Worm (Caenorhabditis elegans) whole organism, young adult: ENCODE data around the gene srw-40.

ENCODE experiments used
- B0019.2 ChIP-seq: fragments of 200-800 bp; sonication (Bioruptor generic); conservative IDR thresholded peaks from 2 replicates; pipeline ENCODE4 v1.3.6; 2022; ENCODE audit warnings: missing genetic modification reagents, missing genetic modification characterization, missing compliant biosample characterization
- D2030.7 ChIP-seq: fragments of 200-800 bp; sonication (Bioruptor generic); IDR thresholded peaks from 2 replicates; pipeline ENCODE4 v1.3.6; 2022; ENCODE audit warnings: missing genetic modification reagents, missing genetic modification characterization, missing compliant biosample characterization
- F57A8.1 ChIP-seq: fragments of 200-800 bp; sonication (Bioruptor generic); optimal IDR thresholded peaks from 2 replicates; lab custom pipeline; 2018; ENCODE audit warnings: mild to moderate bottlenecking, missing genetic modification characterization, moderate library complexity, missing compliant biosample characterization
- Y53G8AR.9 ChIP-seq: fragments of 200-800 bp; sonication (Bioruptor generic); conservative IDR thresholded peaks from 2 replicates; pipeline ENCODE4 v1.3.6; 2022; ENCODE audit warnings: missing genetic modification reagents, missing genetic modification characterization, missing compliant biosample characterization
- Y56A3A.18 ChIP-seq: fragments of 200-800 bp; sonication (Bioruptor generic); IDR thresholded peaks from 2 replicates; pipeline ENCODE4 v1.3.6; 2022; ENCODE audit warnings: missing genetic modification reagents, missing genetic modification characterization, missing compliant biosample characterization
- aptf-3 ChIP-seq: fragments of 200-800 bp; sonication (Bioruptor generic); IDR thresholded peaks from 2 replicates; pipeline ENCODE4 v1.3.6; 2022; ENCODE audit warnings: missing genetic modification characterization, missing compliant biosample characterization
- attf-5 ChIP-seq: fragments of 200-800 bp; sonication (Bioruptor generic); optimal IDR thresholded peaks from 2 replicates; lab custom pipeline; 2018; ENCODE audit warnings: mild to moderate bottlenecking, missing genetic modification characterization, missing compliant biosample characterization
- bed-2 ChIP-seq: fragments of 200-800 bp; sonication (Bioruptor generic); IDR thresholded peaks from 2 replicates; pipeline ENCODE4 v1.3.6; 2022; ENCODE audit warnings: missing genetic modification reagents, missing genetic modification characterization, missing compliant biosample characterization
- ccch-3 ChIP-seq: fragments of 200-800 bp; sonication (Bioruptor generic); optimal IDR thresholded peaks from 2 replicates; lab custom pipeline; 2018; ENCODE audit warnings: mild to moderate bottlenecking, missing genetic modification characterization, missing compliant biosample characterization
- ceh-58 ChIP-seq: fragments of 200-800 bp; sonication (Bioruptor generic); IDR thresholded peaks from 2 replicates; pipeline ENCODE4 v1.3.6; 2022; ENCODE audit warnings: missing genetic modification characterization, missing compliant biosample characterization
- ceh-91 ChIP-seq: fragments of 200-800 bp; sonication (Bioruptor generic); IDR thresholded peaks from 2 replicates; pipeline ENCODE4 v1.3.6; 2022; ENCODE audit warnings: missing genetic modification reagents, missing genetic modification characterization, missing compliant biosample characterization
- ekl-4 ChIP-seq: fragments of 200-800 bp; sonication (Bioruptor generic); IDR thresholded peaks from 2 replicates; pipeline ENCODE4 v1.3.6; 2022; ENCODE audit warnings: missing genetic modification reagents, missing genetic modification characterization, missing compliant biosample characterization
- hlh-26 ChIP-seq: fragments of 200-800 bp; sonication (Bioruptor generic); conservative IDR thresholded peaks from 2 replicates; pipeline ENCODE4 v1.3.6; 2022; ENCODE audit warnings: missing genetic modification reagents, missing genetic modification characterization, missing compliant biosample characterization
- hrde-1 ChIP-seq: sonication (generic microtip); optimal IDR thresholded peaks from 2 replicates; lab custom pipeline; 2016; ENCODE audit warnings: missing genetic modification characterization, mild to moderate bottlenecking, missing compliant biosample characterization, moderate library complexity, missing genotype, missing genetic modification reagents, borderline replicate concordance
- hsf-1 ChIP-seq: fragments of 200-800 bp; sonication (Bioruptor generic); IDR thresholded peaks from 2 replicates; pipeline ENCODE4 v1.3.6; 2022; ENCODE audit warnings: missing genetic modification reagents, missing genetic modification characterization, missing compliant biosample characterization
- lsl-1 ChIP-seq: fragments of 200-800 bp; sonication (Bioruptor generic); optimal IDR thresholded peaks from 2 replicates; lab custom pipeline; 2018; ENCODE audit warnings: mild to moderate bottlenecking, missing genetic modification characterization, moderate library complexity, missing compliant biosample characterization
- madf-3 ChIP-seq: fragments of 200-800 bp; sonication (Bioruptor generic); IDR thresholded peaks from 2 replicates; pipeline ENCODE4 v1.3.6; 2022; ENCODE audit warnings: missing genetic modification reagents, missing genetic modification characterization, missing compliant biosample characterization
- mcd-1 ChIP-seq: fragments of 200-800 bp; sonication (Bioruptor generic); IDR thresholded peaks from 2 replicates; pipeline ENCODE4 v1.3.6; 2022; ENCODE audit warnings: missing genetic modification reagents, missing genetic modification characterization, missing compliant biosample characterization
- mes-4 ChIP-seq: sonication (generic microtip); optimal IDR thresholded peaks from 2 replicates; lab custom pipeline; 2016; ENCODE audit warnings: missing genotype, missing genetic modification characterization, missing compliant biosample characterization
- nfyb-1 ChIP-seq: fragments of 200-800 bp; sonication (Bioruptor generic); IDR thresholded peaks from 2 replicates; pipeline ENCODE4 v1.3.6; 2022; ENCODE audit warnings: missing genetic modification reagents, missing genetic modification characterization, missing compliant biosample characterization
- nhr-179 ChIP-seq: sonication (generic microtip); optimal IDR thresholded peaks from 2 replicates; lab custom pipeline; 2016; ENCODE audit warnings: mild to moderate bottlenecking, missing genetic modification characterization, missing compliant biosample characterization
- nhr-80 ChIP-seq: sonication (generic microtip); optimal IDR thresholded peaks from 2 replicates; lab custom pipeline; 2016; ENCODE audit warnings: missing genetic modification characterization, missing compliant biosample characterization
- rcor-1 ChIP-seq: fragments of 200-800 bp; sonication (Bioruptor generic); IDR thresholded peaks from 2 replicates; pipeline ENCODE4 v1.3.6; 2022; ENCODE audit warnings: missing genetic modification reagents, missing genetic modification characterization, missing compliant biosample characterization
- snpc-1.3 ChIP-seq: sonication (generic microtip); optimal IDR thresholded peaks from 2 replicates; lab custom pipeline; 2017; ENCODE audit warnings: missing genetic modification characterization, mild to moderate bottlenecking, missing compliant biosample characterization, antibody characterized with exemption, moderate library complexity, missing genotype, missing genetic modification reagents; ENCODE audit not compliant: insufficient read depth
- tbx-9 ChIP-seq: sonication (generic microtip); optimal IDR thresholded peaks from 2 replicates; lab custom pipeline; 2016; ENCODE audit warnings: borderline replicate concordance, missing genetic modification characterization, inconsistent platforms, missing compliant biosample characterization
- unc-62 ChIP-seq: fragments of 150-350 bp; optimal IDR thresholded peaks from 2 replicates; lab custom pipeline; 2014; ENCODE audit warnings: missing biosample characterization, missing genetic modification reagents, missing genetic modification characterization
- zim-3 ChIP-seq: sonication (generic microtip); optimal IDR thresholded peaks from 2 replicates; lab custom pipeline; 2017; ENCODE audit warnings: mild to moderate bottlenecking, missing genetic modification characterization, moderate library complexity, missing compliant biosample characterization
- ztf-25 ChIP-seq: fragments of 200-800 bp; sonication (Bioruptor generic); IDR thresholded peaks from 2 replicates; pipeline ENCODE4 v1.3.6; 2022; ENCODE audit warnings: missing genetic modification reagents, missing genetic modification characterization, missing compliant biosample characterization
- ztf-6 ChIP-seq: fragments of 200-800 bp; sonication (Bioruptor generic); IDR thresholded peaks from 2 replicates; pipeline ENCODE4 v1.3.6; 2022; ENCODE audit warnings: missing genetic modification reagents, missing genetic modification characterization, missing compliant biosample characterization

The srw-40 gene

DNA sequence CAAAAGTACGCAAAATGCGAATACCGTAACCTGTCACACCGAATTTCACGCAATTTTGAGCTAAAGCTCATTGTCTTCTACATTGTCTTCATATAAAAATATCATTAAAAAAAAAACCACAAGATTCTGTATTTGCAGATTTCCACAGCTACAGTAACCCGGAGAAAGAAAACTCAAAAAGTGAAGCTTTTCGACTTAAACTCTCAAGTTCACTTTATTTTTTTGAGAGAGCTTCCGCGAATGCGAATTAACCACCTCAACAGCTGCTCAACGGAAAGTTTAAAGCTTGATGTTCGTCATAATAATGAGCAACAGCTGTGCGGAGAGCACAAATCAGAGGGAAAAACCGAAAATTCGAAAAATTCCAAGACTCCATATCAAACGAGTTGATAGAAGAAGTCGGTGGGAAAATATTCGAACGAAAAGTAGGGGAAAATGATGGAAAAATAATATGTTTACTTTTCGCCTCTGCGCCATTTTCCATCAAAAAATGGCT lies 22.8 kb downstream of the srw-40 start:
- TF ChIP-seq aptf-3 (GFP tag; lab: Robert Waterston, UW) (no peak), hlh-26 (GFP tag; lab: Robert Waterston, UW) (no peak), ztf-25 (no peak), B0019.2 (GFP tag; lab: Robert Waterston, UW) (no peak), D2030.7 (GFP tag; lab: Robert Waterston, UW) (no peak), attf-5 (GFP tag; lab: Kevin White, UChicago) (no peak), unc-62 (GFP tag; lab: Kevin White, UChicago) (no peak), ztf-6 (GFP tag; lab: Robert Waterston, UW) (no peak), ccch-3 (GFP tag; lab: Kevin White, UChicago) (no peak)

DNA sequence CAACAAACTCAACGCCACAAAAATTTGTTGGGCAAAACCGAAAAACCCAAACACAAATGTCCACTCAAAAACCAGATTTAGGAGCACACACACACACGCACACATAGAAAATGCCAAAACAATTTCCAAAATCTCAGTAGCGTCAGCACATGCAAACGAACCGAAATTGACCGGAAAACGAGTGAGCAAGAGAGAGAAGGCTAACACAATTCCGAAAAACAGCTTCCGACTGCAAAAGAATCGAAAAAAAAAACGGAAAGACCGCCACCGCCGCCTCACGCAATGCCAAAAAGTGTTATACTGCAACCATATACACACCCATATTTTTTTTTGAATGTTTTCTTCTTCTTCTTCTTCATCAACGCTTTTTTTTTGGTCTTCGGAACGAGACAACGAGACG lies 24.1 kb downstream of the srw-40 start:
- no peak for TF ChIP-seq hrde-1 (tag; lab: Kevin White, UChicago)
- TF ChIP-seq snpc-1.3 (tag; lab: Kevin White, UChicago): no peak
- TF ChIP-seq hsf-1 (GFP tag; lab: Robert Waterston, UW): no peak
- TF ChIP-seq tbx-9: no peak
- no peak for TF ChIP-seq Y56A3A.18 (GFP tag; lab: Robert Waterston, UW)
- TF ChIP-seq madf-3 (GFP tag; lab: Robert Waterston, UW): no peak
- TF ChIP-seq lsl-1 (GFP tag; lab: Kevin White, UChicago): no peak
- TF ChIP-seq ekl-4 (GFP tag; lab: Robert Waterston, UW): no peak
- TF ChIP-seq nhr-179 (tag; lab: Kevin White, UChicago): no peak
- no peak for TF ChIP-seq Y53G8AR.9

DNA sequence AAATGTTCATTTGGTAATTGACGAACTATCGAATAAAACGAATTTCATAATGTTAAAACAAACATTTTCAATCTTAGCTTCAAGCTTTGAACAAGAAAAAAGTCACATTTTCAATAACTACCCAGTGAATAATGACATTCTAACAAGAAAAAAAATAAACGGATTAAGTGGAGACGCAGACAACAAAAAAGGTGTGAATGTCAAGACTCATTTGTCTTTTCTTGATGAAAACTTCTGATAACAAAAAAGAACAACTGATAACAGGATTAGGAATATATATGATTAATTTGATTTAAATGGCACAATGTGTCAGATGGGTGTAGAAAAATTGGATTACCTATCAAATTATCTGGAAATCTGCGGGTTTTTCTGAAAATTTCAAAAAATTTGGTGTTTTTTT lies 27.3 kb downstream of the srw-40 start:
- TF ChIP-seq nhr-80 (no peak), B0019.2 (GFP tag; lab: Robert Waterston, UW) (no peak), mcd-1 (GFP tag; lab: Robert Waterston, UW) (no peak), mes-4 (tag; lab: Kevin White, UChicago) (no peak)
- TF ChIP-seq, all 124 proteins: peak for 0

DNA sequence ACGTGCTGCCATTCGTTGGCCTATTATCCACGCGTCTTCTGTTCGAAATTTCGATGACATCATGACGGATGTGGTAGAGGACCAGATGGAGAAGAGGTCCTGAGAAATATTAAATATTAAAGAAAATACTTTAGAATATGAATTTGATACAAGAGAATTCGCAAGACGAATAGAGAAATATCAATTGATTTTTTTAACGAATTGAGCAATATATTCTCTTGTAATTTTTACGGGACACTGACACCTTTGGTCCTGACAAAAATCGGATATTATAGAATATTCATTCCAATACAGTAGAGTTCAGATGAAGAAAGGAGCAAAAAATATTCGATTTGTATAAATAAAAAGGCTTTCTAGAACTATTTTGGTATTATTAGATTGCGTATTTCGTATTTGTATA lies 27.8 kb downstream of the srw-40 start, which contains the start of gene C01F1.6:
Gene C01F1.6, minus strand, starts transcription at position 101 of the 400 bp plus-strand sequence.
- TF ChIP-seq ceh-58 (GFP tag; lab: Robert Waterston, UW) (no peak), rcor-1 (no peak), ceh-91 (no peak), zim-3 (tag; lab: Kevin White, UChicago) (no peak)
- TF ChIP-seq, all 124 proteins: peak for 0

DNA sequence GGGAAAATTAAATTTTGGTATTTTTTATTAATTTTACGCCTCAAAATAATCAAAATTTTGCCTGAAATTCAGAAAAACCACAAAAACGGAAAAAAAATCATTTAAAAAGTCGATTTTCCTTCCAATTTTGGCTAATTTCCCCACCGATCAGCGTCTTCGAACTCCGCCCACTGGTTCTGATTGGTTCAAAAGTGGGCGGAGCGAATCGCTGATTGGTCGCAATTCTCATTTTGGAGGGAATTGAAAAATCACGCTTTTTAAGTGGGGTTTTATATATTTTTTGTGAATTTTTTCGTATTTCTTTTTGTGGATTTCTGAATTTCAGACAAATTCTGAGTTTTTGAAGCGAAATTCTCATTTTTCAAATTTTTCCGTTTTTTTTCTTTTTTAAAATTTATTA lies 29.0 kb downstream of the srw-40 start:
- TF ChIP-seq bed-2 (GFP tag; lab: Robert Waterston, UW) (no peak), nfyb-1 (GFP tag; lab: Robert Waterston, UW) (0 out of 2 replicates have a peak, but pooled peaks have one; percentile 31)

DNA sequence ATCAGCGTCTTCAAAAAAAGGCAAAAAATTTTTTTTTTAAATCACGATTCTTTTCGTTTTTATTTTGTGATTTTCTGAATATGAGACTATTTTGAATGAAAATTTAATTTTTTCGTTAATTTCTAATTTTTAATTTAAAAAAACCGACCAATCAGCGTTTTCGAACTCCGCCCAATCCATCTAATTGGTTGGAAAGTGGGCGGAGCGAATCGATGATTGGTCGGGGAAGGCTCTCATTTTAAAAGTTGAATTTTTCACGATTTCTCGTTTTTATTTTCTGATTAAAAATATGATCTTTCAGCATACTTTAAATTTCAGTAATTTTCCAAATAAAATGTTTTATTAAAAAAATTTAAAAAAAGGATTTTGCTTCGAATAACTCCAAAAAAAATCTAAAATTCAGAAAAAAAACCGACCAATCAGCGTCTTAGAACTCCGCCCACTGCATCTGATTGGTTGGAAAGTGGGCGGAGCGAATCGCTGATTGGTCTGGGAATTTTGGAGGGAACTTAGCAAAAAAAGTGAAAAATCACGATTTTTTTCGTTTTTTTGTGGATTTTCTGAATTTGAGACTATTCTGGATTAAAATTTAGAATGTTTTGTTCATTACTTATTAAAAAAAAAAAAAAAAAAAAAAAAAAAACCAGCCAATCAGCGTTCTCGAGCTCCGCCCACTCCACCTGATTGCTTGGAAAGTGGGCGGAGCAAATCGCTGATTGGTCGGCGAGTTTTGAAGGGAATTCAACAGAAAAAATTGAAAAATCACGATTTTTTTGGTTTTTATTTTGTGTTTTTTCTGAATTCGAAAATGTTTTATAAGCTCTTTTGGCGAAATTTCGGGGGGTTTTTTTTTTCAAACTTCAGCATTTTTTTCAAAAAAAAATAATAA lies 31.4 kb downstream of the srw-40 start:
- TF ChIP-seq F57A8.1 (GFP tag; lab: Kevin White, UChicago): no peak
- TF ChIP-seq nfyb-1 (GFP tag; lab: Robert Waterston, UW): peak; percentile 66; the same call in 1 of the 2 replicates
